Worm (Caenorhabditis elegans): ENCODE measurements around the gene VZK822L.2.

Gene VZK822L.2

ce11 chrIV:11911723-11912122 lies at the start of gene VZK822L.2:
TSS of gene VZK822L.2 (plus strand) at chrIV:11912023.
- TF ChIP-seq unc-62 (GFP tag; optimal IDR thresholded peaks at IDR 0.05): no peak

ce11 chrIV:11863428-11863827 lies 48.4 kb upstream of the VZK822L.2 start:
- no peak for TF ChIP-seq unc-62 (GFP tag; optimal IDR thresholded peaks at IDR 0.05)

- TF ChIP-seq unc-62 (GFP tag; optimal IDR thresholded peaks at IDR 0.05): no peak
Observed at ce11 chrIV:11864226-11864625, 47.6 kb upstream of the VZK822L.2 start, which contains the start of gene trpa-1. TSS of gene trpa-1 (plus strand) at chrIV:11864526.

- TF ChIP-seq unc-62 (GFP tag; optimal IDR thresholded peaks at IDR 0.05): no peak
Observed at ce11 chrIV:11867652-11868232, 44.1 kb upstream of the VZK822L.2 start.

ce11 chrIV:11868452-11868851 lies 43.4 kb upstream of the VZK822L.2 start:
- no peak for TF ChIP-seq unc-62 (GFP tag; optimal IDR thresholded peaks at IDR 0.05)

ce11 chrIV:11871083-11871482 lies 40.7 kb upstream of the VZK822L.2 start:
- no peak for TF ChIP-seq unc-62 (GFP tag; optimal IDR thresholded peaks at IDR 0.05)

- TF ChIP-seq unc-62 (GFP tag; optimal IDR thresholded peaks at IDR 0.05): no peak
Observed at ce11 chrIV:11871898-11872297, 39.9 kb upstream of the VZK822L.2 start.

- TF ChIP-seq unc-62 (GFP tag; optimal IDR thresholded peaks at IDR 0.05): no peak
Observed at ce11 chrIV:11877674-11878073, 34.1 kb upstream of the VZK822L.2 start, which contains the start of gene pph-2. TSS of gene pph-2 (minus strand) at chrIV:11877774.

- TF ChIP-seq unc-62 (GFP tag; optimal IDR thresholded peaks at IDR 0.05): no peak
Observed at ce11 chrIV:11878249-11878648, 33.6 kb upstream of the VZK822L.2 start, which contains the start of gene cutl-27. TSS of gene cutl-27 (plus strand) at chrIV:11878549.

ce11 chrIV:11882534-11882933 lies 29.3 kb upstream of the VZK822L.2 start:
- TF ChIP-seq unc-62 (GFP tag; optimal IDR thresholded peaks at IDR 0.05): no peak

ce11 chrIV:11883478-11883877 lies 28.3 kb upstream of the VZK822L.2 start:
- TF ChIP-seq unc-62 (GFP tag; optimal IDR thresholded peaks at IDR 0.05): no peak

ce11 chrIV:11885313-11885712 lies 26.5 kb upstream of the VZK822L.2 start, which contains the start of gene let-653:
TSS of gene let-653 (plus strand) at chrIV:11885613.
- no peak for TF ChIP-seq unc-62 (GFP tag; optimal IDR thresholded peaks at IDR 0.05)

- no peak for TF ChIP-seq unc-62 (GFP tag; optimal IDR thresholded peaks at IDR 0.05)
Observed at ce11 chrIV:11892545-11892944, 19.3 kb upstream of the VZK822L.2 start.

ce11 chrIV:11893336-11893735 lies 18.5 kb upstream of the VZK822L.2 start:
- no peak for TF ChIP-seq unc-62 (GFP tag; optimal IDR thresholded peaks at IDR 0.05)

- TF ChIP-seq unc-62 (GFP tag; optimal IDR thresholded peaks at IDR 0.05): no peak
Observed at ce11 chrIV:11897710-11898109, 14.1 kb upstream of the VZK822L.2 start.

- no peak for TF ChIP-seq unc-62 (GFP tag; optimal IDR thresholded peaks at IDR 0.05)
Observed at ce11 chrIV:11899358-11899757, 12.5 kb upstream of the VZK822L.2 start, which contains the start of gene nhr-43. TSS of gene nhr-43 (plus strand) at chrIV:11899590.

- no peak for TF ChIP-seq unc-62 (GFP tag; optimal IDR thresholded peaks at IDR 0.05)
Observed at ce11 chrIV:11900399-11900798, 11.4 kb upstream of the VZK822L.2 start.

- no peak for TF ChIP-seq unc-62 (GFP tag; optimal IDR thresholded peaks at IDR 0.05)
Observed at ce11 chrIV:11901215-11901614, 10.6 kb upstream of the VZK822L.2 start.

All from whole organism, dauer.